Worm (Caenorhabditis elegans): ENCODE results near the gene clec-143.

The clec-143 gene

ce11 chrII:10502491-10503063, 32.5 kb upstream of the clec-143 start, which contains the start of gene myrf-1 (continued):
- peak; percentile 85 for TF ChIP-seq pha-4 (GFP tag; IDR thresholded peaks at IDR 0.05)
- TF ChIP-seq pha-4 (tag; optimal IDR thresholded peaks at IDR 0.05), result peak; percentile 32
- peak; percentile 27 for TF ChIP-seq ceh-32 (tag; optimal IDR thresholded peaks at IDR 0.05; ENCODE audit: poor library complexity)
- no peak for TF ChIP-seq Y48G9A.11 (GFP tag; IDR thresholded peaks at IDR 0.05)
- TF ChIP-seq nhr-25 (tag; optimal IDR thresholded peaks at IDR 0.05; ENCODE audit: borderline replicate concordance, insufficient read depth), result peak; percentile 89
- TF ChIP-seq sdz-12 (GFP tag; optimal IDR thresholded peaks at IDR 0.05), result no peak
- TF ChIP-seq lin-15B (tag; optimal IDR thresholded peaks at IDR 0.05), result no peak
- peak; percentile 39 for TF ChIP-seq daf-16 (GFP tag; optimal IDR thresholded peaks at IDR 0.05)
- peak; percentile 50 for TF ChIP-seq daf-16 (tag; optimal IDR thresholded peaks at IDR 0.05)
- TF ChIP-seq egl-43 (GFP tag; IDR thresholded peaks at IDR 0.05), result peak; percentile 91

DNA sequence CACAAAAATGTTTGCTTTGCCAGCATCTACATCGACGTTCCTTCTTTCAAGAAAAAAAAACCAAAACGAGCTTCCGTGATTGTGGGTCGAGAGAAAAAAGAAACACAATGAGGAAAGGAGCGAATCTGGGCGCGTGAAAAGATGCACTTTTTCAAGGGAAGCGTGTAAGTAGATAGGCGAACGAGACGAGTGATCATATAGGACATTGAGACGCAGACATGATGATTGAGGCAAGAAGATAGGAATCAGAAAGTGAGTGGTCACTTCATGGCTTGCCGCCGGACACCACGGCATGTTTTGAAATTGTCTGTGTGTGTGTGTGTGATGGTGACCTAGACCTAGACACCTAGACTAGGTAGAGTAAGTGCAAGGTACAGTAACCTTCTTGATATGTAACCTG, 31.5 kb upstream of the clec-143 start:
- TF ChIP-seq ztf-7 (tag; optimal IDR thresholded peaks at IDR 0.05) (no peak), hlh-30 (tag; optimal IDR thresholded peaks at IDR 0.05; ENCODE audit: insufficient read depth) (peak; percentile 87), unc-62 (GFP tag; optimal IDR thresholded peaks at IDR 0.05 in 1 of 2) (peak in 1 of 2 experiments; percentile 75), unc-62 (tag; optimal IDR thresholded peaks at IDR 0.05) (no peak), T26A8.4 (GFP tag; IDR thresholded peaks at IDR 0.05) (no peak; the same call in 1 of the 2 replicates), R02D3.7 (tag; optimal IDR thresholded peaks at IDR 0.05) (no peak), mes-2 (tag; optimal IDR thresholded peaks at IDR 0.05; ENCODE audit: poor library complexity, severe bottlenecking) (peak; percentile 54), nhr-10 (tag; optimal IDR thresholded peaks at IDR 0.05) (no peak), duxl-1 (tag; optimal IDR thresholded peaks at IDR 0.05; ENCODE audit: poor library complexity) (peak; percentile 36), F26F4.8 (GFP tag; conservative IDR thresholded peaks at IDR 0.05) (no peak), daf-12 (tag; optimal IDR thresholded peaks at IDR 0.05) (no peak), hmg-1.1 (GFP tag; IDR thresholded peaks at IDR 0.05) (peak; percentile 50; the same call in 1 of the 2 replicates), lin-38 (GFP tag; IDR thresholded peaks at IDR 0.05) (no peak), nhr-25 (tag; optimal IDR thresholded peaks at IDR 0.05; ENCODE audit: borderline replicate concordance, insufficient read depth) (peak; percentile 77), T20F7.1 (GFP tag; optimal IDR thresholded peaks at IDR 0.05) (no peak), daf-19 (GFP tag; conservative IDR thresholded peaks at IDR 0.05) (no peak), hlh-11 (tag; optimal IDR thresholded peaks at IDR 0.05) (peak; percentile 76), nhr-77 (tag; optimal IDR thresholded peaks at IDR 0.05) (peak; percentile 25), sdz-12 (GFP tag; optimal IDR thresholded peaks at IDR 0.05) (no peak), F44E2.7 (GFP tag; IDR thresholded peaks at IDR 0.05) (no peak), hif-1 (tag; optimal IDR thresholded peaks at IDR 0.05) (peak in 1 of 2 experiments; percentile 38), nhr-11 (tag; optimal IDR thresholded peaks at IDR 0.05) (peak; percentile 79), attf-4 (tag; optimal IDR thresholded peaks at IDR 0.05) (no peak), nhr-28 (tag; optimal IDR thresholded peaks at IDR 0.05) (peak; percentile 64), nhr-42 (GFP tag; IDR thresholded peaks at IDR 0.05) (0 out of 2 replicates have a peak, but pooled peaks have one; percentile 5), ztf-11 (tag; optimal IDR thresholded peaks at IDR 0.05) (no peak), mxl-3 (GFP tag; optimal IDR thresholded peaks at IDR 0.05) (peak; percentile 91), fkh-10 (GFP tag; optimal IDR thresholded peaks at IDR 0.05) (peak; percentile 0), lsy-2 (tag; optimal IDR thresholded peaks at IDR 0.05) (peak; percentile 44 to 52), lim-7 (GFP tag; IDR thresholded peaks at IDR 0.05) (no peak), Y75B8A.6 (GFP tag; IDR thresholded peaks at IDR 0.05) (no peak), egl-43 (GFP tag; IDR thresholded peaks at IDR 0.05) (no peak), mdl-1 (tag; optimal IDR thresholded peaks at IDR 0.05) (peak in 1 of 2 experiments; percentile 86), F49E8.2 (tag; optimal IDR thresholded peaks at IDR 0.05; ENCODE audit: borderline replicate concordance) (no peak), nhr-48 (tag; optimal IDR thresholded peaks at IDR 0.05) (peak; percentile 29), ctbp-1 (GFP tag; IDR thresholded peaks at IDR 0.05) (no peak), ceh-44 (GFP tag; IDR thresholded peaks at IDR 0.05) (no peak), egl-27 (tag; optimal IDR thresholded peaks at IDR 0.05) (no peak), dmd-9 (GFP tag; IDR thresholded peaks at IDR 0.05) (no peak), aly-2 (tag; optimal IDR thresholded peaks at IDR 0.05) (no peak), snpc-1.2 (GFP tag; IDR thresholded peaks at IDR 0.05) (no peak)
